Worm (Caenorhabditis elegans): ENCODE data around the gene F43C1.7.

DNA sequence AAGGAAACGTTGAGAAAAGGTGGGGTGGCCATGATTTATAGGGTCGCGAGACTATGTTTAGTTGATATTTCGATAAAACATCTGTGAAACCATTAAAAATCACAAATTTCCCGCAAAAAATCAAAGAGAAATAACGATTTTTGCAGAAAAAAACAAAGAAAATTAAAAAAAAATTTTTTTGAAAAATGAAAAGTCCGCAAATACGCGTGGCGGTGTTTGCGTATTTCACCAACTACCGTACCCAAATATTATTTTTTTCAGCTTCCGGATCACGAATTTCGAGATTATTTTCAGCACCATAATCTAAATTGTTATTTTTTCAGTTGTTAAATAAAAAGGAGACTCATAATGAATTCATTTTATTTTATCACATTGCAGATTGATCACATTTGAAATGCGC lies 12.3 kb downstream of the F43C1.7 start:
- TF ChIP-seq die-1 (tag; optimal IDR thresholded peaks at IDR 0.05) (no peak), B0261.1 (tag; optimal IDR thresholded peaks at IDR 0.05) (no peak), efl-1 (GFP tag; optimal IDR thresholded peaks at IDR 0.05) (no peak), xnd-1 (tag; optimal IDR thresholded peaks at IDR 0.05) (peak; percentile 15), cebp-1 (GFP tag; IDR thresholded peaks at IDR 0.05) (no peak), cebp-1 (tag; optimal IDR thresholded peaks at IDR 0.05) (no peak), somi-1 (GFP tag; optimal IDR thresholded peaks at IDR 0.05) (no peak), pbrm-1 (GFP tag; IDR thresholded peaks at IDR 0.05) (no peak)
